Worm (Caenorhabditis elegans) whole organism, mixed stage, embryonic: ENCODE measurements around the gene ttc-36.

Experiments
- M03D4.4 ChIP-seq: sonication (generic microtip); optimal IDR thresholded peaks from 2 replicates; lab custom pipeline; 2017; ENCODE audit warnings: mild to moderate bottlenecking, missing genetic modification characterization, missing compliant biosample characterization
- blmp-1 ChIP-seq: fragments of 150-350 bp; optimal IDR thresholded peaks from 2 replicates; lab custom pipeline; 2014; ENCODE audit warnings: missing biosample characterization, missing genetic modification characterization
- ceh-43 ChIP-seq: fragments of 200-800 bp; sonication (Bioruptor generic); optimal IDR thresholded peaks from 2 replicates; lab custom pipeline; 2018; ENCODE audit warnings: mild to moderate bottlenecking, missing genetic modification characterization, moderate library complexity, missing compliant biosample characterization
- ceh-83 ChIP-seq: fragments of 200-800 bp; sonication (Bioruptor generic); optimal IDR thresholded peaks from 2 replicates; lab custom pipeline; 2018; ENCODE audit warnings: mild to moderate bottlenecking, missing genetic modification characterization, missing compliant biosample characterization
- ces-1 ChIP-seq: fragments of 150-350 bp; optimal IDR thresholded peaks from 2 replicates; lab custom pipeline; 2014; ENCODE audit warnings: missing biosample characterization, missing genetic modification reagents, missing genetic modification characterization
- cnd-1 ChIP-seq: fragments of 200-800 bp; sonication (Bioruptor generic); optimal IDR thresholded peaks from 2 replicates; lab custom pipeline; 2018; ENCODE audit warnings: mild to moderate bottlenecking, missing genetic modification characterization, missing compliant biosample characterization
- drap-1 ChIP-seq: fragments of 200-800 bp; sonication (Bioruptor generic); optimal IDR thresholded peaks from 3 replicates; lab custom pipeline; 2018; ENCODE audit warnings: mild to moderate bottlenecking, missing genetic modification characterization, missing compliant biosample characterization
- elt-1 ChIP-seq: sonication (generic microtip); optimal IDR thresholded peaks from 2 replicates; lab custom pipeline; 2017; ENCODE audit warnings: missing genetic modification characterization, mild to moderate bottlenecking, missing compliant biosample characterization, antibody characterized with exemption, moderate library complexity, borderline replicate concordance; ENCODE audit not compliant: insufficient read depth
- flh-1 ChIP-seq: fragments of 200-800 bp; sonication (Bioruptor generic); optimal IDR thresholded peaks from 2 replicates; lab custom pipeline; 2018; ENCODE audit warnings: mild to moderate bottlenecking, missing genetic modification characterization, moderate library complexity, missing compliant biosample characterization
- ham-2 ChIP-seq: fragments of 200-800 bp; sonication (Bioruptor generic); optimal IDR thresholded peaks from 2 replicates; lab custom pipeline; 2018; ENCODE audit warnings: mild to moderate bottlenecking, missing genetic modification characterization, missing compliant biosample characterization
- hlh-1 ChIP-seq: fragments of 150-350 bp; optimal IDR thresholded peaks from 2 replicates; lab custom pipeline; 2014; ENCODE audit warnings: missing biosample characterization, missing genetic modification reagents, missing genetic modification characterization
- lin-13 ChIP-seq: fragments of 150-350 bp; optimal IDR thresholded peaks from 2 replicates; lab custom pipeline; 2014; ENCODE audit warnings: missing biosample characterization, missing genetic modification characterization
- lin-32 ChIP-seq: fragments of 200-800 bp; sonication (Bioruptor generic); optimal IDR thresholded peaks from 2 replicates; lab custom pipeline; 2018; ENCODE audit warnings: mild to moderate bottlenecking, missing genetic modification characterization, missing compliant biosample characterization
- mab-5 ChIP-seq: fragments of 150-350 bp; optimal IDR thresholded peaks from 2 replicates; lab custom pipeline; 2014; ENCODE audit warnings: missing biosample characterization, missing genetic modification characterization
- mep-1 ChIP-seq: fragments of 150-350 bp; optimal IDR thresholded peaks from 2 replicates; lab custom pipeline; 2017; ENCODE audit warnings: missing biosample characterization, missing genetic modification reagents, missing genetic modification characterization, inconsistent platforms
- mls-2 ChIP-seq: sonication (generic microtip); optimal IDR thresholded peaks from 2 replicates; lab custom pipeline; 2016; ENCODE audit warnings: mild to moderate bottlenecking, missing genetic modification characterization, moderate library complexity, missing compliant biosample characterization
- nhr-12 ChIP-seq: fragments of 150-350 bp; optimal IDR thresholded peaks from 2 replicates; lab custom pipeline; 2014; ENCODE audit warnings: missing biosample characterization, missing genetic modification characterization
- nhr-2 ChIP-seq: fragments of 150-350 bp; optimal IDR thresholded peaks from 2 replicates; lab custom pipeline; 2014; ENCODE audit warnings: missing biosample characterization, missing genetic modification characterization
- nhr-237 ChIP-seq: fragments of 150-350 bp; optimal IDR thresholded peaks from 2 replicates; lab custom pipeline; 2014; ENCODE audit warnings: missing biosample characterization, missing genetic modification characterization
- nhr-28 ChIP-seq: fragments of 150-350 bp; optimal IDR thresholded peaks from 2 replicates; lab custom pipeline; 2014; ENCODE audit warnings: missing biosample characterization, missing genetic modification characterization
- snpc-4 ChIP-seq: fragments of 150-350 bp; optimal IDR thresholded peaks from 2 replicates; lab custom pipeline; 2014; ENCODE audit warnings: missing biosample characterization, missing genetic modification characterization
- sptf-1 ChIP-seq: sonication (generic microtip); optimal IDR thresholded peaks from 2 replicates; lab custom pipeline; 2017; ENCODE audit warnings: mild to moderate bottlenecking, missing genetic modification characterization, moderate library complexity, missing compliant biosample characterization
- tbx-8 ChIP-seq: fragments of 200-800 bp; sonication (Bioruptor generic); optimal IDR thresholded peaks from 2 replicates; lab custom pipeline; 2018; ENCODE audit warnings: mild to moderate bottlenecking, missing genetic modification characterization, moderate library complexity, missing compliant biosample characterization
- unc-120 ChIP-seq: sonication (generic microtip); optimal IDR thresholded peaks from 2 replicates; lab custom pipeline; 2017; ENCODE audit warnings: missing genetic modification characterization, missing compliant biosample characterization; ENCODE audit not compliant: poor library complexity, severe bottlenecking
- unc-39 ChIP-seq: fragments of 150-350 bp; optimal IDR thresholded peaks from 2 replicates; lab custom pipeline; 2014; ENCODE audit warnings: missing biosample characterization, missing genetic modification characterization
- unc-62 ChIP-seq: fragments of 150-350 bp; optimal IDR thresholded peaks from 2 replicates; lab custom pipeline; 2014; ENCODE audit warnings: missing biosample characterization, missing genetic modification reagents, missing genetic modification characterization
- zip-8 ChIP-seq: fragments of 150-350 bp; optimal IDR thresholded peaks from 2 replicates; lab custom pipeline; 2014; ENCODE audit warnings: missing biosample characterization, missing genetic modification characterization
- ztf-11 ChIP-seq: fragments of 150-350 bp; optimal IDR thresholded peaks from 2 replicates; lab custom pipeline; 2014; ENCODE audit warnings: missing biosample characterization, missing genetic modification characterization

Gene ttc-36

ce11 chrII:10056545-10057038, 26.6 kb downstream of the ttc-36 start, which contains the start of gene C18D1.2:
C18D1.2 (plus strand) TSS chrII:10056988.
- TF ChIP-seq elt-1 (tag; lab: Kevin White, UChicago): no peak
- no peak for TF ChIP-seq ham-2 (GFP tag; lab: Kevin White, UChicago)
- no peak for TF ChIP-seq M03D4.4 (tag; lab: Kevin White, UChicago)
- no peak for TF ChIP-seq mep-1 (tag; lab: Kevin White, UChicago)
- no peak for TF ChIP-seq unc-62 (GFP tag; lab: Kevin White, UChicago)
- no peak for TF ChIP-seq drap-1 (GFP tag; lab: Kevin White, UChicago)
- TF ChIP-seq nhr-28: no peak

- TF ChIP-seq sptf-1 (tag; lab: Kevin White, UChicago) (no peak), ces-1 (GFP tag; lab: Kevin White, UChicago) (peak; percentile 66)
Measured at ce11 chrII:10060508-10060907, 30.5 kb downstream of the ttc-36 start, which contains the start of gene stg-1. stg-1 (minus strand) TSS chrII:10060660.

ce11 chrII:10065472-10065871, 35.5 kb downstream of the ttc-36 start:
- TF ChIP-seq ham-2 (GFP tag; lab: Kevin White, UChicago) (peak; percentile 28), mls-2 (tag; lab: Kevin White, UChicago) (peak; percentile 83), unc-120 (tag; lab: Kevin White, UChicago) (peak; percentile 39), unc-62 (GFP tag; lab: Kevin White, UChicago) (no peak), M03D4.4 (tag; lab: Kevin White, UChicago) (peak; percentile 24), sptf-1 (tag; lab: Kevin White, UChicago) (peak; percentile 68), drap-1 (GFP tag; lab: Kevin White, UChicago) (peak; percentile 38), nhr-2 (tag; lab: Kevin White, UChicago) (peak; percentile 20), unc-39 (tag; lab: Kevin White, UChicago) (no peak), ces-1 (GFP tag; lab: Kevin White, UChicago) (peak; percentile 82), nhr-12 (no peak), ceh-43 (GFP tag; lab: Kevin White, UChicago) (no peak), nhr-237 (tag; lab: Kevin White, UChicago) (no peak), zip-8 (no peak), cnd-1 (tag; lab: Kevin White, UChicago) (peak; percentile 84)

- no peak for TF ChIP-seq hlh-1 (tag; lab: Kevin White, UChicago)
- no peak for TF ChIP-seq elt-1 (tag; lab: Kevin White, UChicago)
- TF ChIP-seq unc-39 (tag; lab: Kevin White, UChicago): no peak
- TF ChIP-seq ces-1 (GFP tag; lab: Kevin White, UChicago): no peak
- TF ChIP-seq lin-32 (GFP tag; lab: Kevin White, UChicago): no peak
- TF ChIP-seq sptf-1 (tag; lab: Kevin White, UChicago): no peak
- no peak for TF ChIP-seq M03D4.4 (tag; lab: Kevin White, UChicago)
- no peak for TF ChIP-seq mls-2 (tag; lab: Kevin White, UChicago)
- TF ChIP-seq ztf-11 (tag; lab: Kevin White, UChicago): no peak
- no peak for TF ChIP-seq unc-120 (tag; lab: Kevin White, UChicago)
- no peak for TF ChIP-seq flh-1 (GFP tag; lab: Kevin White, UChicago)
- TF ChIP-seq snpc-4 (tag; lab: Kevin White, UChicago): no peak
- TF ChIP-seq nhr-28: no peak
- no peak for TF ChIP-seq unc-62 (GFP tag; lab: Kevin White, UChicago)
- TF ChIP-seq lin-13 (tag; lab: Kevin White, UChicago): no peak
- no peak for TF ChIP-seq blmp-1
- no peak for TF ChIP-seq ceh-43 (GFP tag; lab: Kevin White, UChicago)
Measured at ce11 chrII:10067817-10068216, 37.8 kb downstream of the ttc-36 start, which contains the start of gene die-1. die-1 (minus strand) TSS chrII:10067917.

ce11 chrII:10073986-10074385, 44.0 kb downstream of the ttc-36 start:
- TF ChIP-seq unc-120 (tag; lab: Kevin White, UChicago) (no peak), tbx-8 (GFP tag; lab: Kevin White, UChicago) (no peak), ceh-43 (GFP tag; lab: Kevin White, UChicago) (no peak), ces-1 (GFP tag; lab: Kevin White, UChicago) (no peak), snpc-4 (tag; lab: Kevin White, UChicago) (no peak), sptf-1 (tag; lab: Kevin White, UChicago) (no peak), ceh-83 (GFP tag; lab: Kevin White, UChicago) (no peak), unc-39 (tag; lab: Kevin White, UChicago) (no peak), mab-5 (tag; lab: Kevin White, UChicago) (no peak)
- TF ChIP-seq, all 35 proteins: peak for 0
